Worm (Caenorhabditis elegans) whole organism, L4/young adult: ENCODE results near the gene W02B3.3.

Experiments used
- W03F9.2 ChIP-seq: fragments of 150-350 bp; optimal IDR thresholded peaks from 2 replicates; lab custom pipeline; 2014; ENCODE audit warnings: missing biosample characterization, missing genetic modification characterization
- dao-5 ChIP-seq: sonication (generic microtip); optimal IDR thresholded peaks from 2 replicates; lab custom pipeline; 2016; ENCODE audit warnings: missing genotype, missing genetic modification characterization, moderate library complexity, missing compliant biosample characterization
- him-1 ChIP-seq: sonication (generic microtip); optimal IDR thresholded peaks from 2 replicates; lab custom pipeline; 2016; ENCODE audit warnings: missing genotype, missing genetic modification reagents, missing genetic modification characterization, missing compliant biosample characterization

W02B3.3 gene

ce11 chrIII:656660-657059, 11.6 kb downstream of the W02B3.3 start:
- no peak for TF ChIP-seq dao-5
- no peak for TF ChIP-seq him-1 (tag; lab: Kevin White, UChicago)
- no peak for TF ChIP-seq W03F9.2 (tag; lab: Kevin White, UChicago)

DNA sequence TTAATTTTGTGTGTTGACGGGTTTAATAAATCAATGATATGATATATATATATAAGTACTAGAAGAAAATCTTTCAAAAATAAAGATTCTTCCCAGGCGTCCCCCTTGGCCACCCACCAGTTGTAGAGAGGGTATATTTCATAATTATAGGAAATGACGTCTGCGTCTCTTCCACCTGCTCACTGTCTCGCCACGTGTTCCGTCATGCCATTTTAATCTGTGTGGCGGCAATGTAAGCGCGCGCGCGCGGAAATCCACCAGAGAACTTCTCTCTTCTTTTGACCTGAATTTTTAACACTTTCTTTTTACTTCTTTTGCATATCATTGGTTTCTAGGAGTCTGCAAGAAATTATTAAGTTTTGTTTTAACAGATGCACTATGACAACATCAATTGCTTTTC, 13.9 kb downstream of the W02B3.3 start:
- no peak for TF ChIP-seq dao-5
- no peak for TF ChIP-seq him-1 (tag; lab: Kevin White, UChicago)
- TF ChIP-seq W03F9.2 (tag; lab: Kevin White, UChicago) = no peak

DNA sequence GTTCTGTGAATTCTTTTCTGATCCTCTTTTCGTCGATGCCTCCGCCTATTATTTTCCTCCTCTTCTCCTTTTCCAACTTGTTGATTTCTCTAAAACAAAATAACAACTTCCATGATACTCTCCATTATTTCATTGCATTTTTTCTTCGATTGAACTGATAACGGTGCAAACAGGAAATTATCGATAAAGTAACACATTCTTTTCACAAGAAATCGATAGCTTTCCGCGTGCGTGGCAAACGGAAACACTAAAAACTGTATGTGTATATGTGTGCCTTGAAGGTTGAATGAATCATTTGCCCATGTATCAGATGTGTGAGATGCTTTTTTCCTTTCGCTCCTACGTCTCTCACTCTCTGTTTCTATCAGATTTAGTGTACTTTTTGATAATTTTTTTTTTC, 16.6 kb downstream of the W02B3.3 start:
- TF ChIP-seq dao-5 (no peak), W03F9.2 (tag; lab: Kevin White, UChicago) (no peak)

- TF ChIP-seq W03F9.2 (tag; lab: Kevin White, UChicago) (no peak), him-1 (tag; lab: Kevin White, UChicago) (no peak), dao-5 (no peak)
Measured at ce11 chrIII:650539-650938, 17.7 kb downstream of the W02B3.3 start.

- TF ChIP-seq him-1 (tag; lab: Kevin White, UChicago) = no peak
- TF ChIP-seq dao-5 = no peak
- no peak for TF ChIP-seq W03F9.2 (tag; lab: Kevin White, UChicago)
Measured at ce11 chrIII:649935-650334, 18.3 kb downstream of the W02B3.3 start.

ce11 chrIII:647248-647647, 21.0 kb downstream of the W02B3.3 start:
- TF ChIP-seq him-1 (tag; lab: Kevin White, UChicago) (no peak), dao-5 (no peak), W03F9.2 (tag; lab: Kevin White, UChicago) (no peak)

- TF ChIP-seq him-1 (tag; lab: Kevin White, UChicago) (no peak), dao-5 (no peak), W03F9.2 (tag; lab: Kevin White, UChicago) (no peak)
Measured at ce11 chrIII:646454-646853, 21.8 kb downstream of the W02B3.3 start, which contains the start of gene orai-1. orai-1 (plus strand) TSS chrIII:646754.

ce11 chrIII:644660-645059, 23.6 kb downstream of the W02B3.3 start:
- no peak for TF ChIP-seq dao-5
- TF ChIP-seq W03F9.2 (tag; lab: Kevin White, UChicago) = no peak
- TF ChIP-seq him-1 (tag; lab: Kevin White, UChicago) = no peak

DNA sequence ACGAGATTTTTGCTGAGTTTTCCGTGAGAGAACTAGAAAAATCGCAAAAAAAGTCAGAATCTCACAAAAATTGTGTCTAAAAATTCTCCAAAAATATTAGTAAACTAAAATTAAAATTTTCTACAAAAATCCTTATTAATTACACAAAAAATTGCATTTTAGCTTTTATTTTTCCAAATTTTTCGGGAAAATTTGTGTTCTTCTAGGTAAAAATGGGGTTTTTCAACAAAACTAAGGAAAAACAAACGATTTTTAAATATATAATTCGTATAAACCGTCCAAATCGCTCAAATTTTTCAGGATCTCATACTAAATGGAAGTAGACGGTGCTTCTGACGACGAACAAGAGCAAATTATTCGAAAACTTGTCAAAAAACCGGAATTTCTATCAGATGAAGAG, 26.5 kb downstream of the W02B3.3 start, which contains the start of gene W06E11.1:
W06E11.1 (plus strand) TSS at position 301 of the 400 bp plus-strand sequence.
- TF ChIP-seq W03F9.2 (tag; lab: Kevin White, UChicago) (no peak), him-1 (tag; lab: Kevin White, UChicago) (no peak), dao-5 (no peak)

DNA sequence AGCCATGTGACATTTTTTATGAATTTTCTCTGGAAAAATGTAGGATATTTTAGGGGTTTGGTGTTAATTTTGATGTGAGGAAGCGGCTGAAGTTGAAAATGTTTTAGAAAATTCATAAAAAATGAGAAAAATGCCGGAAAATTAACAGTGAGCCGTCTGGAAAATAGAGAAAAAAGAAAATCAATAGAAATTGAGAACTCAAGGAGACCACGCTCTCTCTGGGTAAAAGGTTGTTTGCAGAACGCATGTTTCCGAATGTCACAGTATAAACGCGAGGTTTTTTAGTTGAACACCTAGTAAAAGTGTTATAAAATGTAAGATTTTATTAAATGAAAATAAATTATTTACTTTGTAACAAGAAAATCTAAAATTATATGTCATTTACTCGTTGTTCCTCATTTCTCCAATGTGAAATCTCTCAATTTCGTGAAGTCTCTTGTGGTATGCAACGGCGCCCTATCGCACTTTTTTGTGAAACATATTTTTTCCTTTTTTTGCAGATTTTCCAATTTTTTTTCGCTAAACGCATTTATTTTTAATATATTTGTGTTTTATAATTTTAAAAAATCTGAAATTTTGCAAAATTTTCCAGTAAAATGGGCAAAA, 27.9 kb downstream of the W02B3.3 start, which contains the start of the genes tag-266 and tag-267:
tag-266 (minus strand) TSS at position 29 of the 606 bp plus-strand sequence.
tag-267 (plus strand) TSS at position 593 of the 606 bp plus-strand sequence.
- peak; percentile 76 for TF ChIP-seq W03F9.2 (tag; lab: Kevin White, UChicago)
- TF ChIP-seq dao-5 = no peak

DNA sequence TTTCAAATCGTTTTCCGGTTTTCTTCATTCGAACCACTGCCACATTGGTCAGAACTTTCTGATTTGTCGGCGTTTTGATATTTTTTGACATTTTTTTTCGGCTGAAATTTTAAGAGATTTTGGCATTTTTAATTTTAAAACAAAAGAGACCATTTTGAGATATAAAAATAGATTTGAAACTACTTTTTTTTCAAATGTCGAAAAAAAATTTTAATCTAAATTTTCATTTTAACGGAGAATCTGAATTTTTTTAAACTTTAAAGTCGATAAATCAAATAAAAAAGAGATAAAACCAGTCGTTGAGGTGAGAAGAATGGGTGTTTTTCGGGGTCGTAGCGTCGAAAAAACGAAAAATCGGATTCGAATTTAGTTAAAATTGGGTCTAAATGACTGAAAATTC, 29.9 kb downstream of the W02B3.3 start, which contains the start of gene sbds-1:
sbds-1 (minus strand) TSS at position 101 of the 400 bp plus-strand sequence.
- no peak for TF ChIP-seq him-1 (tag; lab: Kevin White, UChicago)
- no peak for TF ChIP-seq W03F9.2 (tag; lab: Kevin White, UChicago)
- no peak for TF ChIP-seq dao-5

DNA sequence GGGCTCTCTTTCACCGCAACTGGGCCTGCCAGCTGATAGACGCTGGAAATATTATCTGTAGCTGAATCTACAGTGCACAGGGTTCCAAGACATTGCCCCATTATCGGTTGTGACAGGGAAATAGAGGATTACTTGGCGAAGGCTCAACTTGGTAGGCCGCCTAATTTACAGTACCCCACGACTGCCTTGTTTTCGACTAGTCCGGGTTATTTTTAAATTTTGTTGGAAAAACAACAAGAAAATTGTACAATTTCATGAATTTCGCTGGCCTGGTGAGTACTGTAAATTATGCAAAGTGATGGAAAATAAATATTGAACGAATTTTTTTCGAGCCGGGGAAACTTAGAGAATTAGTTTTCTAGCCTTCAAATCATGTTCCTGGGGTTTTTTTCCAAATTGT, 32.2 kb downstream of the W02B3.3 start, which contains the start of gene T19C3.7:
T19C3.7 (minus strand) TSS at position 101 of the 400 bp plus-strand sequence.
- TF ChIP-seq him-1 (tag; lab: Kevin White, UChicago) (no peak), dao-5 (no peak), W03F9.2 (tag; lab: Kevin White, UChicago) (no peak)

- TF ChIP-seq him-1 (tag; lab: Kevin White, UChicago) (no peak), W03F9.2 (tag; lab: Kevin White, UChicago) (peak; percentile 19)
Measured at ce11 chrIII:634618-635017, 33.6 kb downstream of the W02B3.3 start, which contains the start of gene fem-2. fem-2 (minus strand) TSS chrIII:634626.

ce11 chrIII:631421-631820, 36.8 kb downstream of the W02B3.3 start, which contains the start of gene T19C3.6:
T19C3.6 (minus strand) TSS chrIII:631521.
- TF ChIP-seq W03F9.2 (tag; lab: Kevin White, UChicago) (no peak), him-1 (tag; lab: Kevin White, UChicago) (no peak), dao-5 (no peak)

DNA sequence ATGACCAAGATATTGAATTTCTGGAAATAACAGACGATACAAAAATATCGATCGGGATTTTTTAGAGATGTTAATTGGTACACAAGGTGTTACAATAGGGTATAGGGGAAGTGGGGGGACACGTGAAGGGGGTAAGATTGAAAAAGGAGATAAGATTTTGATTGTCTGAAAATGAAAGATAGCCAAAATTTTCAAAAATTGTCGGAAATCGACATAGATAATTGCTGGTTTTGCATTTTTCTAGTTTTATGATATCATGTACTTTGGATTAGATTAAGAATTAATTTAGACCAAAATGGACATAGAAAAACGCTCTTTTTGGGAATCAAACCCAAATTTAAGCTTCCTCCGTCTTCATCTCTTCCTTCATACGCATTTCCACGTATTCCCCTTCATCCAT, 40.4 kb downstream of the W02B3.3 start, which contains the start of gene T19C3.5:
T19C3.5 (minus strand) TSS at position 101 of the 400 bp plus-strand sequence.
- TF ChIP-seq dao-5 (no peak), W03F9.2 (tag; lab: Kevin White, UChicago) (no peak), him-1 (tag; lab: Kevin White, UChicago) (no peak)
